Fruit fly (Drosophila melanogaster) whole organism, embryonic: ENCODE results near the gene CG17108.

Experiments
- Aef1 ChIP-seq: fragments of 200-800 bp; sonication (Bioruptor generic); IDR thresholded peaks from 3 replicates; pipeline ENCODE4 v1.3.6; 2022; ENCODE audit warnings: missing biosample characterization, missing genetic modification characterization
- Antp ChIP-seq: fragments of 200-800 bp; sonication (Bioruptor generic); optimal IDR thresholded peaks from 3 replicates; lab custom pipeline; 2016; ENCODE audit warnings: missing biosample characterization, missing genetic modification characterization
- B-H2 ChIP-seq: fragments of 200-800 bp; sonication (Bioruptor generic); optimal IDR thresholded peaks from 2 replicates; lab custom pipeline; 2018; ENCODE audit warnings: missing biosample characterization, mild to moderate bottlenecking, missing genetic modification characterization
- Bdp1 ChIP-seq: fragments of 200-800 bp; sonication (Bioruptor generic); optimal IDR thresholded peaks from 3 replicates; lab custom pipeline; 2016; ENCODE audit warnings: missing biosample characterization, missing genetic modification characterization
- CG10431 ChIP-seq: fragments of 200-800 bp; sonication (Bioruptor generic); optimal IDR thresholded peaks from 3 replicates; lab custom pipeline; 2018; ENCODE audit warnings: missing biosample characterization, mild to moderate bottlenecking, missing genetic modification characterization
- CG12391 ChIP-seq: fragments of 200-800 bp; sonication (Bioruptor generic); optimal IDR thresholded peaks from 3 replicates; lab custom pipeline; 2018; ENCODE audit warnings: missing biosample characterization, mild to moderate bottlenecking, missing genetic modification characterization, moderate library complexity
- CG12744 ChIP-seq: fragments of 200-800 bp; sonication (Bioruptor generic); optimal IDR thresholded peaks from 2 replicates; lab custom pipeline; 2016; ENCODE audit warnings: missing biosample characterization, missing genetic modification characterization
- CG14050 ChIP-seq: fragments of 200-800 bp; sonication (Bioruptor generic); IDR thresholded peaks from 3 replicates; pipeline ENCODE4 v1.3.6; 2022; ENCODE audit warnings: missing biosample characterization, missing genetic modification characterization
- CG15601 ChIP-seq: fragments of 200-800 bp; sonication (Bioruptor generic); optimal IDR thresholded peaks from 3 replicates; lab custom pipeline; 2019; ENCODE audit warnings: missing biosample characterization, mild to moderate bottlenecking, missing genetic modification characterization, moderate library complexity
- CG17912 ChIP-seq: fragments of 200-800 bp; sonication (Bioruptor generic); optimal IDR thresholded peaks from 2 replicates; lab custom pipeline; 2018; ENCODE audit warnings: missing biosample characterization, mild to moderate bottlenecking, missing genetic modification characterization
- CG18262 ChIP-seq: fragments of 200-800 bp; optimal IDR thresholded peaks from 3 replicates; lab custom pipeline; 2019; ENCODE audit warnings: missing biosample characterization, mild to moderate bottlenecking, missing genetic modification characterization, moderate library complexity
- CG31441 ChIP-seq: fragments of 200-800 bp; sonication (Bioruptor generic); IDR thresholded peaks from 2 replicates; pipeline ENCODE4 v1.3.6; 2022; ENCODE audit warnings: missing biosample characterization, missing genetic modification characterization
- CG32767 ChIP-seq: fragments of 200-800 bp; sonication (Bioruptor generic); IDR thresholded peaks from 2 replicates; pipeline ENCODE4 v1.3.6; 2022; ENCODE audit warnings: missing biosample characterization, missing genetic modification characterization
- CG3995 ChIP-seq: fragments of 200-800 bp; sonication (Bioruptor generic); optimal IDR thresholded peaks from 3 replicates; lab custom pipeline; 2016; ENCODE audit warnings: missing biosample characterization, missing genetic modification characterization
- CG4360 ChIP-seq: fragments of 200-800 bp; sonication (Bioruptor generic); IDR thresholded peaks from 2 replicates; pipeline ENCODE4 v1.3.6; 2022; ENCODE audit warnings: missing biosample characterization, missing genetic modification characterization
- CG6272 ChIP-seq: fragments of 200-800 bp; sonication (Bioruptor generic); IDR thresholded peaks from 2 replicates; pipeline ENCODE4 v1.3.6; 2022; ENCODE audit warnings: missing biosample characterization, missing genetic modification characterization
- CG6791 ChIP-seq: fragments of 200-800 bp; sonication (Bioruptor generic); IDR thresholded peaks from 3 replicates; pipeline ENCODE4 v1.3.6; 2022; ENCODE audit warnings: missing biosample characterization, missing genetic modification characterization; ENCODE audit not compliant: partially characterized antibody
- CG6854 ChIP-seq: fragments of 200-800 bp; sonication (Bioruptor generic); optimal IDR thresholded peaks from 3 replicates; lab custom pipeline; 2017; ENCODE audit warnings: missing biosample characterization, mild to moderate bottlenecking, missing genetic modification characterization
- CG7745 ChIP-seq: fragments of 200-800 bp; sonication (Bioruptor generic); optimal IDR thresholded peaks from 2 replicates; lab custom pipeline; 2018; ENCODE audit warnings: missing biosample characterization, mild to moderate bottlenecking, missing genetic modification characterization, moderate library complexity
- CG7786 ChIP-seq: fragments of 200-800 bp; sonication (Bioruptor generic); optimal IDR thresholded peaks from 2 replicates; lab custom pipeline; 2016; ENCODE audit warnings: missing biosample characterization, missing genetic modification characterization
- CG7987 ChIP-seq: fragments of 200-800 bp; sonication (Bioruptor generic); optimal IDR thresholded peaks from 2 replicates; lab custom pipeline; 2018; ENCODE audit warnings: missing biosample characterization, mild to moderate bottlenecking, missing genetic modification characterization, moderate library complexity
- CG8281 ChIP-seq: fragments of 200-800 bp; sonication (Bioruptor generic); optimal IDR thresholded peaks from 2 replicates; lab custom pipeline; 2018; ENCODE audit warnings: missing biosample characterization, mild to moderate bottlenecking, missing genetic modification characterization, moderate library complexity
- CG8478 ChIP-seq: fragments of >200 bp; optimal IDR thresholded peaks from 2 replicates; lab custom pipeline; 2018
- CoRest ChIP-seq: fragments of 200-800 bp; sonication (Bioruptor generic); optimal IDR thresholded peaks from 3 replicates; lab custom pipeline; 2018; ENCODE audit warnings: missing biosample characterization, mild to moderate bottlenecking, missing genetic modification characterization, moderate library complexity
- Drgx ChIP-seq: fragments of 200-800 bp; sonication (Bioruptor generic); IDR thresholded peaks from 2 replicates; pipeline ENCODE4 v1.3.6; 2022; ENCODE audit warnings: missing biosample characterization, missing genetic modification characterization
- Ets65A ChIP-seq: fragments of 200-800 bp; sonication (Bioruptor generic); peaks from one replicate; lab custom pipeline; 2016; ENCODE audit warnings: missing biosample characterization, missing genetic modification characterization
- HLH4C ChIP-seq: fragments of 200-800 bp; sonication (Bioruptor generic); IDR thresholded peaks from 3 replicates; pipeline ENCODE4 v1.3.6; 2022; ENCODE audit warnings: missing biosample characterization, missing genetic modification characterization; ENCODE audit not compliant: partially characterized antibody
- HLH54F ChIP-seq: fragments of 200-800 bp; sonication (Bioruptor generic); optimal IDR thresholded peaks from 3 replicates; lab custom pipeline; 2016; ENCODE audit warnings: missing biosample characterization, missing genetic modification characterization
- Hmx ChIP-seq: fragments of 200-800 bp; sonication (Bioruptor generic); optimal IDR thresholded peaks from 2 replicates; lab custom pipeline; 2016; ENCODE audit warnings: missing biosample characterization, missing genetic modification characterization
- Jarid2 ChIP-seq: fragments of 200-800 bp; sonication (Bioruptor generic); optimal IDR thresholded peaks from 3 replicates; lab custom pipeline; 2017; ENCODE audit warnings: mild to moderate bottlenecking, missing biosample characterization, missing genetic modification reagents, missing genetic modification characterization
- MTF-1 ChIP-seq: fragments of 200-800 bp; sonication (Bioruptor generic); optimal IDR thresholded peaks from 2 replicates; lab custom pipeline; 2018; ENCODE audit warnings: missing biosample characterization, mild to moderate bottlenecking, missing genetic modification characterization, borderline replicate concordance
- Max ChIP-seq: fragments of 200-800 bp; sonication (Bioruptor generic); optimal IDR thresholded peaks from 2 replicates; lab custom pipeline; 2016; ENCODE audit warnings: missing biosample characterization, mild to moderate bottlenecking, missing genetic modification characterization
- Sox100B ChIP-seq: fragments of 200-800 bp; sonication (Bioruptor generic); optimal IDR thresholded peaks from 3 replicates; lab custom pipeline; 2018; ENCODE audit warnings: missing biosample characterization, mild to moderate bottlenecking, missing genetic modification characterization
- Taf1 ChIP-seq: fragments of 200-800 bp; sonication (Bioruptor generic); IDR thresholded peaks from 2 replicates; pipeline ENCODE4 v1.3.6; 2022; ENCODE audit warnings: missing biosample characterization, missing genetic modification characterization
- Trl ChIP-seq, 3 experiments: fragments of >200 bp in 2 of 3; fragments of 200-800 bp in 1 of 3; sonication (Bioruptor generic) in 1 of 3; optimal IDR thresholded peaks; 2 replicates in 1 of 3; 3 replicates in 2 of 3; lab custom pipeline; 2016 to 2017; ENCODE audit warnings: missing biosample characterization in 1 of 3, missing genetic modification characterization in 1 of 3
- al ChIP-seq: fragments of 200-800 bp; sonication (Bioruptor generic); IDR thresholded peaks from 2 replicates; pipeline ENCODE4 v1.3.6; 2022; ENCODE audit warnings: missing biosample characterization, missing genetic modification characterization
- cg ChIP-seq: fragments of 200-800 bp; sonication (Bioruptor generic); optimal IDR thresholded peaks from 3 replicates; lab custom pipeline; 2019; ENCODE audit warnings: missing biosample characterization, mild to moderate bottlenecking, missing genetic modification characterization, moderate library complexity
- crc ChIP-seq: fragments of 200-800 bp; sonication (Bioruptor generic); optimal IDR thresholded peaks from 2 replicates; lab custom pipeline; 2016; ENCODE audit warnings: missing biosample characterization, missing genetic modification characterization
- dan ChIP-seq: fragments of 200-800 bp; sonication (Bioruptor generic); IDR thresholded peaks from 2 replicates; pipeline ENCODE4 v1.3.6; 2022; ENCODE audit warnings: missing biosample characterization, missing genetic modification characterization
- jing ChIP-seq: fragments of 200-800 bp; sonication (Bioruptor generic); optimal IDR thresholded peaks from 2 replicates; lab custom pipeline; 2018; ENCODE audit warnings: missing biosample characterization, mild to moderate bottlenecking, missing genetic modification characterization
- ken ChIP-seq: fragments of 200-800 bp; sonication (Bioruptor generic); IDR thresholded peaks from 3 replicates; pipeline ENCODE4 v1.3.6; 2022; ENCODE audit warnings: missing biosample characterization, missing genetic modification characterization
- onecut ChIP-seq: fragments of 200-800 bp; sonication (Bioruptor generic); IDR thresholded peaks from 2 replicates; pipeline ENCODE4 v1.3.6; 2022; ENCODE audit warnings: missing biosample characterization, missing genetic modification characterization
- otp ChIP-seq: fragments of 200-800 bp; sonication (Bioruptor generic); IDR thresholded peaks from 3 replicates; pipeline ENCODE4, ENCODE4 v1.3.6; 2022; ENCODE audit warnings: missing biosample characterization, missing genetic modification characterization
- ro ChIP-seq: fragments of 200-800 bp; sonication (Bioruptor generic); IDR thresholded peaks from 2 replicates; pipeline ENCODE4 v1.3.6; 2022; ENCODE audit warnings: missing biosample characterization, missing genetic modification characterization
- sc ChIP-seq, 3 experiments: fragments of >200 bp in 2 of 3; fragments of 200-800 bp in 1 of 3; sonication (Bioruptor generic) in 1 of 3; optimal IDR thresholded peaks; 2 replicates in 2 of 3; 3 replicates in 1 of 3; lab custom pipeline; 2017; ENCODE audit warnings: mild to moderate bottlenecking in 1 of 3, missing biosample characterization in 1 of 3, missing genetic modification characterization in 1 of 3, missing genetic modification reagents in 1 of 3
- slou ChIP-seq: fragments of 200-800 bp; sonication (Bioruptor generic); optimal IDR thresholded peaks from 3 replicates; lab custom pipeline; 2016; ENCODE audit warnings: missing biosample characterization, missing genetic modification characterization
- ssp ChIP-seq: fragments of 200-800 bp; sonication (Bioruptor generic); IDR thresholded peaks from 2 replicates; pipeline ENCODE4 v1.3.6; 2022; ENCODE audit warnings: missing biosample characterization, missing genetic modification characterization
- tna ChIP-seq: fragments of 200-800 bp; sonication (Bioruptor generic); IDR thresholded peaks from 2 replicates; pipeline ENCODE4 v1.3.6; 2022; ENCODE audit warnings: missing biosample characterization, missing genetic modification characterization; ENCODE audit not compliant: partially characterized antibody
- wdn ChIP-seq: fragments of 200-800 bp; sonication (Bioruptor generic); IDR thresholded peaks from 2 replicates; pipeline ENCODE4 v1.3.6; 2022; ENCODE audit warnings: missing biosample characterization, missing genetic modification characterization
- zf30C ChIP-seq: fragments of 200-800 bp; sonication (Bioruptor generic); optimal IDR thresholded peaks from 3 replicates; lab custom pipeline; 2018; ENCODE audit warnings: missing biosample characterization, mild to moderate bottlenecking, missing genetic modification characterization

CG17108 gene

DNA sequence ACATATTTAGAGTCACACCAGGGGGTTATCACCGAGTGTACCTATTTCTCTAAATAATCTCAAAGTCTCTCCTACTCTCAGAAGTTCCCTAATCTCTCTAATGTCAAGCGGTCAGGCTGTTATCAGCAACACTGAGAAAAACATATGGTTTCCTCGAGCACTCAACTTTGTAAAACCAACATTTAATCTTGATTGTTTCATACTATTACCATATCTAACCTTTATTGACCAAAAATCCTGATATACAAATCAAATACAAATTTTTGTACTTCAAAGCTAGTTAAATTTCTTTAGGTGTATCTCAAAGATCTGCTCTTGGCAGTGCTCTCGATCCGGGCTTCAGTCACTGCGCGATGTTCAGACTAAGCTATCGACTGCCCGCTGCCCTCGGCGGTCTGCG, 9.4 kb upstream of the CG17108 start, which contains the start of gene CG6415 (continued):
- no peak for TF ChIP-seq CG10431
- peak; percentile 58 for TF ChIP-seq CG8281
- TF ChIP-seq ssp = peak; percentile 54
- TF ChIP-seq MTF-1 (GFP tag; lab: Kevin White, UChicago) = peak; percentile 50
- TF ChIP-seq sc (optimal IDR thresholded peaks at IDR 0.05; lab: Kevin White, UChicago) = no peak
- peak; percentile 47 for TF ChIP-seq sc (GFP tag; optimal IDR thresholded peaks at IDR 0.05; lab: Kevin White, UChicago)
- peak; percentile 23 for TF ChIP-seq Jarid2
- TF ChIP-seq Ets65A (GFP tag; lab: Kevin White, UChicago) = no peak
- TF ChIP-seq Hmx (GFP tag; lab: Kevin White, UChicago) = no peak
- peak; percentile 3 for TF ChIP-seq Max (GFP tag; lab: Kevin White, UChicago)
- TF ChIP-seq CG32767 = peak; percentile 21; the same call in 1 of the 2 replicates
- TF ChIP-seq Sox100B = peak; percentile 68
- TF ChIP-seq cg (GFP tag; lab: Kevin White, UChicago) = no peak
- peak; percentile 76 for TF ChIP-seq CG12391
- TF ChIP-seq CG15601 = peak; percentile 55
- TF ChIP-seq dan (GFP tag; lab: Robert Waterston, UW) = no peak
- peak; percentile 25 for TF ChIP-seq slou (GFP tag; lab: Kevin White, UChicago)
- TF ChIP-seq crc = peak; percentile 52
- TF ChIP-seq CG31441 (GFP tag; lab: Robert Waterston, UW) = peak; percentile 76
- peak; percentile 66 for TF ChIP-seq zf30C
- peak; percentile 71 for TF ChIP-seq CG7786
- peak; percentile 26 for TF ChIP-seq CG3995
- peak; percentile 56 for TF ChIP-seq Antp
- no peak for TF ChIP-seq CG6791 (GFP tag; lab: Robert Waterston, UW)
- TF ChIP-seq ro (GFP tag; lab: Robert Waterston, UW) = peak; percentile 25; the same call in 1 of the 2 replicates
- peak; percentile 47 for TF ChIP-seq CG6854 (GFP tag; lab: Kevin White, UChicago)
- peak; percentile 36; the same call in 1 of the 2 replicates for TF ChIP-seq wdn (GFP tag; lab: Robert Waterston, UW)
- no peak for TF ChIP-seq tna (GFP tag; lab: Robert Waterston, UW)
- no peak for TF ChIP-seq B-H2 (GFP tag; lab: Kevin White, UChicago)
- TF ChIP-seq CoRest (tag; lab: Kevin White, UChicago) = peak; percentile 81
- no peak for TF ChIP-seq HLH4C
- TF ChIP-seq otp (GFP tag; lab: Robert Waterston, UW) = peak; percentile 76; the same call in 2 of the 3 replicates
- peak; percentile 32; the same call in 1 of the 2 replicates for TF ChIP-seq al (GFP tag; lab: Robert Waterston, UW)
- peak; percentile 63 for TF ChIP-seq CG6272 (GFP tag; lab: Robert Waterston, UW)
- TF ChIP-seq CG12744 (GFP tag; lab: Kevin White, UChicago) = peak; percentile 12
- no peak for TF ChIP-seq CG7987 (GFP tag; lab: Kevin White, UChicago)
- peak; percentile 68 for TF ChIP-seq Aef1
- 0 out of 2 replicates have a peak, but pooled peaks have one; percentile 36 for TF ChIP-seq CG4360
- no peak for TF ChIP-seq CG7745 (tag; lab: Kevin White, UChicago)
- TF ChIP-seq Taf1 (GFP tag; lab: Robert Waterston, UW) = peak; percentile 17; the same call in 1 of the 2 replicates
- peak; percentile 45; the same call in 1 of the 2 replicates for TF ChIP-seq onecut (GFP tag; lab: Robert Waterston, UW)
- peak; percentile 81 for TF ChIP-seq CG18262 (tag; lab: Kevin White, UChicago)
- TF ChIP-seq jing (GFP tag; lab: Kevin White, UChicago) = peak; percentile 40
- TF ChIP-seq CG17912 (GFP tag; lab: Kevin White, UChicago) = no peak
- no peak for TF ChIP-seq CG8478
- no peak for TF ChIP-seq Trl (optimal IDR thresholded peaks at IDR 0.05; lab: Kevin White, UChicago)
- peak; percentile 47 for TF ChIP-seq Trl (GFP tag; optimal IDR thresholded peaks at IDR 0.05; lab: Kevin White, UChicago)
- peak; percentile 68 for TF ChIP-seq Drgx (GFP tag; lab: Robert Waterston, UW)
- TF ChIP-seq CG14050 (GFP tag; lab: Robert Waterston, UW) = peak; percentile 32; the same call in 1 of the 3 replicates
- TF ChIP-seq ken (GFP tag; lab: Robert Waterston, UW) = peak; percentile 68
- TF ChIP-seq HLH54F (GFP tag; lab: Kevin White, UChicago) = peak; percentile 36
- peak; percentile 25 for TF ChIP-seq Bdp1
